Fruit fly (Drosophila melanogaster) whole organism, adult: Measurements from ENCODE around the gene CG15892.

Experiments used
- CG11617 ChIP-seq: fragments of 200-800 bp; sonication (Bioruptor generic); optimal IDR thresholded peaks from 2 replicates; lab custom pipeline; 2017; ENCODE audit warnings: mild to moderate bottlenecking, missing biosample characterization, missing genetic modification reagents, missing genetic modification characterization
- CG12768 ChIP-seq: fragments of 200-800 bp; sonication (Bioruptor generic); optimal IDR thresholded peaks from 2 replicates; lab custom pipeline; 2017; ENCODE audit warnings: missing biosample characterization, missing genetic modification characterization, mild to moderate bottlenecking, moderate library complexity, missing genetic modification reagents
- CG7101 ChIP-seq: fragments of 200-800 bp; sonication (Bioruptor generic); optimal IDR thresholded peaks from 2 replicates; lab custom pipeline; 2018; ENCODE audit warnings: missing biosample characterization, mild to moderate bottlenecking, missing genetic modification characterization, moderate library complexity
- Clk ChIP-seq: fragments of 200-800 bp; sonication (Bioruptor generic); optimal IDR thresholded peaks from 2 replicates; lab custom pipeline; 2017; ENCODE audit warnings: missing biosample characterization, missing genetic modification characterization
- pad ChIP-seq: fragments of 200-800 bp; sonication (Bioruptor generic); optimal IDR thresholded peaks from 3 replicates; lab custom pipeline; 2017; ENCODE audit warnings: missing biosample characterization, missing genetic modification characterization, mild to moderate bottlenecking, moderate library complexity, missing genetic modification reagents

- no peak for TF ChIP-seq Clk
- no peak for TF ChIP-seq CG11617 (GFP tag; lab: Kevin White, UChicago)
- no peak for TF ChIP-seq pad (GFP tag; lab: Kevin White, UChicago)
- no peak for TF ChIP-seq CG12768 (GFP tag; lab: Kevin White, UChicago)
- no peak for TF ChIP-seq CG7101 (tag; lab: Kevin White, UChicago)
Observed at dm6 chrX:6341678-6342077, 47.5 kb upstream of the CG15892 start.
